Fruit fly (Drosophila melanogaster) whole organism, adult: ENCODE data around the gene Lasp.

Experiments used
- CG12768 ChIP-seq: fragments of 200-800 bp; sonication (Bioruptor generic); optimal IDR thresholded peaks from 2 replicates; lab custom pipeline; 2017; ENCODE audit warnings: missing biosample characterization, missing genetic modification characterization, mild to moderate bottlenecking, moderate library complexity, missing genetic modification reagents
- CG1620 ChIP-seq: fragments of 200-800 bp; sonication (Bioruptor generic); optimal IDR thresholded peaks from 2 replicates; lab custom pipeline; 2016; ENCODE audit warnings: missing biosample characterization, missing genetic modification characterization
- CG5204 ChIP-seq: fragments of 200-800 bp; sonication (Bioruptor generic); optimal IDR thresholded peaks from 2 replicates; lab custom pipeline; 2016; ENCODE audit warnings: missing biosample characterization, missing genetic modification characterization
- CG7101 ChIP-seq: fragments of 200-800 bp; sonication (Bioruptor generic); optimal IDR thresholded peaks from 2 replicates; lab custom pipeline; 2018; ENCODE audit warnings: missing biosample characterization, mild to moderate bottlenecking, missing genetic modification characterization, moderate library complexity
- Crg-1 ChIP-seq: fragments of 200-800 bp; sonication (Bioruptor generic); optimal IDR thresholded peaks from 2 replicates; lab custom pipeline; 2016; ENCODE audit warnings: missing biosample characterization, missing genetic modification characterization
- cnc ChIP-seq, 2 experiments: fragments of >200 bp; optimal IDR thresholded peaks; 2 replicates each; lab custom pipeline; 2017
- ovo ChIP-seq: fragments of 200-800 bp; sonication (Bioruptor generic); optimal IDR thresholded peaks from 2 replicates; lab custom pipeline; 2016; ENCODE audit warnings: missing biosample characterization, missing genetic modification characterization

dm6 chr3L:16712371-16712770 is 894 bp upstream of the Lasp start:
- TF ChIP-seq CG1620 (GFP tag; lab: Kevin White, UChicago), result no peak
- TF ChIP-seq CG5204, result no peak
- TF ChIP-seq CG12768, result no peak
- TF ChIP-seq cnc (optimal IDR thresholded peaks at IDR 0.05; lab: Kevin White, UChicago), result no peak
- TF ChIP-seq Crg-1 (GFP tag; lab: Kevin White, UChicago), result no peak
- TF ChIP-seq ovo (GFP tag; lab: Kevin White, UChicago), result no peak
- TF ChIP-seq CG7101 (tag; lab: Kevin White, UChicago), result no peak
